Fruit fly (Drosophila melanogaster): Measurements from ENCODE around the gene Nup37.

Gene Nup37

DNA sequence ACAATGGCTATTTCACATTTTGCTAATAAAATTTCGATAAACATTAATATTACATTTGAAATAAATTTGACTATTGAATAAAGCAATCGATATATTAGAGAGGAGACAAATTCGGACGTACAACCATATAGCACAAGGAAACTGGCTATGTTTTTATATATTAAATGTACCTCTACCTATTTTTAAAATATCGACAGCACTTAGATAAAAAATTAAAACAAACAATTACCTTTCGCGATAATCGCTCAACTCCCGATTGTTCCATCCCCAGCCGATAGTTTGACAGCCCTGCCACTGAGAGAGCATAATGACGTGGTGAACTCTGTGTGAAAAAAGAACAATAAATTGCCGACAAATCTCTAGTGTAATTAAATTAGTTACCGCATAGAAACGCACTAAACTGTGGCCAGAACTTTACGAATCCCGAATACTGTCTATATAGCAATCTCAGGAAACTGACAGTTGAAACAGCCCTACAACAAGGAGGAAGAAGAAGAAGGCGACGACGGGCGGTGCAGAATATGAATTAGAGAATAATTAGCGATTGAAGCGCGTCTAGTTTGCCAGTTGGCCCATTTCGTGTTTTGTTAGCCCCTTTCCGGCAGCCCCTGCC is 11.3 kb downstream of the Nup37 start, which contains the start of gene CG11857:
Gene CG11857, plus strand, starts transcription at position 271 of the 613 bp plus-strand sequence.
- TF ChIP-seq ttk (optimal IDR thresholded peaks at IDR 0.05) (no peak), insv (optimal IDR thresholded peaks at IDR 0.05) (no peak), h (optimal IDR thresholded peaks at IDR 0.05) (no peak), Myc (optimal IDR thresholded peaks at IDR 0.05) (no peak), psq (optimal IDR thresholded peaks at IDR 0.05) (no peak), Sin3A (optimal IDR thresholded peaks at IDR 0.05) (no peak)

DNA sequence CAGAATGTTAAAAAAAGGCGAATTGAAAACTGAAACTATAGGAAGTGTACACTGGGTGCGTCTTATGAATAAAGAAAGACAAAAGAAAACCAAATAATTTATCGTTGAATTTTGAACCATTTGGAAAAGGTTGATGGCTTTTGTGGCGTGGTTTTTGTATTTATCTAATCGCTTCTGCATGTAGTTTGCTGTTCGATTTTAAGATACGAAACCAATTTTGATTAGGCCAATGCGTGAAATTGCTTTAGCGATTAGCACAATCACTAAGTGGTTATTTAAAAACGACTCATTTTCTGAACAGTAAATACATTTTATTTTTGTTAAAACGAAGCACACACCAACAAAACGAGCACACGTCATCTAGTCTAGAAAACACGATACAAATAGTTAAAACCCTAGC is 13.2 kb downstream of the Nup37 start:
- TF ChIP-seq ttk (optimal IDR thresholded peaks at IDR 0.05) (no peak), psq (optimal IDR thresholded peaks at IDR 0.05) (no peak), Myc (optimal IDR thresholded peaks at IDR 0.05) (no peak), insv (optimal IDR thresholded peaks at IDR 0.05) (no peak), h (optimal IDR thresholded peaks at IDR 0.05) (no peak), Sin3A (optimal IDR thresholded peaks at IDR 0.05) (no peak)

DNA sequence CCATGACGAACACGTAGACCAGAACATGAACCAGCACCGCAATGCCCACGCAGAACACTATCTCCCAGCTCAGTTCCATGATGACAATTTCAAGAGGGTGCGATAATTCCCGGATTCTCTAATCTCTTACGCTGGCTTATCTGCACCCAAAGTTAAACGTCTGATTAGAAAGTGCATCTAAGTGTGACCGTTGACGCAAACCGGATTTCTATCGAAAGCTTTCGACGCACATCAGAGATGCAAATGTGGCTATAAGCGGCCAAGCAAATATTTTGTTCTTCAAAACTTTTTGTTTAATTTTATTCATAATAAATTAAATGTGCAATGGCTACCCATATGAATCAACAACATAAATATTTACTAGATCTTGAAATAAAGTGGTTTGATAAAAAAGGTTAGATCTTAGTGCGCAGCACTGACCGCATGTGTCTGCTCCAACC is 14.9 kb downstream of the Nup37 start, which contains the start of the genes Kdsr and CG11858:
Gene Kdsr, minus strand, starts transcription at position 177 of the 440 bp plus-strand sequence.
Gene CG11858, plus strand, starts transcription at position 420 of the 440 bp plus-strand sequence.
- TF ChIP-seq h (optimal IDR thresholded peaks at IDR 0.05) (no peak), Myc (optimal IDR thresholded peaks at IDR 0.05) (no peak), Sin3A (optimal IDR thresholded peaks at IDR 0.05) (no peak), ttk (optimal IDR thresholded peaks at IDR 0.05) (no peak), insv (optimal IDR thresholded peaks at IDR 0.05) (no peak), psq (optimal IDR thresholded peaks at IDR 0.05) (no peak)

DNA sequence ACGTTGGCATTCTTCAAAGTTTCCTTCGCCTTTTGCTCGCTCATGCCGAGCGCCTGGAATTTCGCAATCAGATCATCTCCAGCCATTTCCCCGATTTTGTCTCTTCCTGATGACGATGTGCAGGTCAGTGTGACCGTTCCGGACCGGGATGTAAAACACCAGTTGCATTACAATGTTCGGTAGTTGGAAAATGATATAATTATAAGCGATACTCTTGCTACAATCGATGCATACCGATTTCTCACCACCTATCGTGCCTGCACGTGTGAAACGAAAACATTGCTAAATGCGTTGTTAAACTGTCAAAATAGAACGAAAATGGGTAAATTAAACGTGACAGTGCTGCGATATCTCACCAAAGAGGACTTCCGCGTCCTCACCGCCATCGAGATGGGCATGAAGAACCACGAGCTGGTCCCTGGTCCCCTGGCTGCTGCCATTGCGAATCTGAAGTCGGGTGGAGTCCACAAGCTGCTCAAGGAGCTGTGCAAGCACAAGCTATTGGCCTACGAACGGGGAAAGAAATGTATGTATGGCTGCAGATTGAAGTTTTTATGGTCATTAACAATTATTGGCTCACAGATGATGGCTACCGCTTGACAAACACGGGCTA is 18.2 kb downstream of the Nup37 start, which contains the start of the genes GlnRS and RIOK2:
Gene GlnRS, minus strand, starts transcription at position 133 of the 613 bp plus-strand sequence.
Gene RIOK2, plus strand, starts transcription at position 256 of the 613 bp plus-strand sequence.
- TF ChIP-seq h (optimal IDR thresholded peaks at IDR 0.05): no peak
- TF ChIP-seq ttk (optimal IDR thresholded peaks at IDR 0.05): no peak
- TF ChIP-seq Sin3A (optimal IDR thresholded peaks at IDR 0.05): no peak
- TF ChIP-seq psq (optimal IDR thresholded peaks at IDR 0.05): no peak
- no peak for TF ChIP-seq Myc (optimal IDR thresholded peaks at IDR 0.05)
- no peak for TF ChIP-seq insv (optimal IDR thresholded peaks at IDR 0.05)

DNA sequence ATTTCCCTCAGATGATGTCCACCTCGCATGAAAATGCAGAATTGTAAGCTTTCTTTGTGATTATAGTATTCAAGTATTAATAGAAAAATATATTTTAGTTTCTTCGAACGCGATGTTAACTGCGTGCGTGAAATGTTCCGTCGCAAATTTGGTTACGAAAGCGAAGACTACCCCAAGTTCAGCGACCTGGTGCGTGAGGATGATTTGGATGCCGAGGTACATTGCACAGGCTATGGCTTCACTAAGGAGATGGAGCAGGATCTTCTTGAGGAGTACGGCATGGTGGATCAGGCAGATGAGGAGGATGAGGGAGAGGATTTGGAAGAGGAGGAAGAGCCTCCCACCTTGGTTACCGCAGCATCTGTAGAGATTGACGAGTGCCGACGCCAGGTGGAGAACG is 19.3 kb downstream of the Nup37 start:
- TF ChIP-seq Sin3A (optimal IDR thresholded peaks at IDR 0.05): no peak
- TF ChIP-seq insv (optimal IDR thresholded peaks at IDR 0.05): no peak
- TF ChIP-seq psq (optimal IDR thresholded peaks at IDR 0.05): no peak
- TF ChIP-seq ttk (optimal IDR thresholded peaks at IDR 0.05): no peak
- no peak for TF ChIP-seq h (optimal IDR thresholded peaks at IDR 0.05)
- no peak for TF ChIP-seq Myc (optimal IDR thresholded peaks at IDR 0.05)

DNA sequence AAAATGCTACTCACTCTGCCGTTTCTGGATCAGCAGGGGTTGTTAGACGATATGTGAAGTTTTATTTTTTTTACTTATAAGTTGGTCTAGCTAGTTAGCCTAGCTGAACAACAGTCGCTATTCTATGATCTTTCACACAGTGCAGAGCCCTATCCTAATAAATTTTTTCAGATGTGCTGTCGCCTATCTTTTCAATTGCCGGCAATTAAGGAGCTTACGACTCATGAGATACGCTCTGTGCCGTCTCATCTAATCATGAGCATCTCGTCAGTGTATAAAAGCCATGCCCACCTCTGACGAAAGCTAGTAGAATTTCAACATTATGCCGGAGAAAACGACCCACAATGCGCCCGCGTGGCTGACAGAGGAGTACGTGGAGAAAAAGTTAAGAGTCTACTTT is 22.5 kb downstream of the Nup37 start, which contains the start of the genes CG11889 and CG11891:
Gene CG11889, plus strand, starts transcription at position 301 of the 400 bp plus-strand sequence.
Gene CG11891, plus strand, starts transcription at position 301 of the 400 bp plus-strand sequence.
- TF ChIP-seq Sin3A (optimal IDR thresholded peaks at IDR 0.05) (no peak), h (optimal IDR thresholded peaks at IDR 0.05) (no peak), insv (optimal IDR thresholded peaks at IDR 0.05) (no peak), ttk (optimal IDR thresholded peaks at IDR 0.05) (no peak), psq (optimal IDR thresholded peaks at IDR 0.05) (no peak), Myc (optimal IDR thresholded peaks at IDR 0.05) (no peak)

DNA sequence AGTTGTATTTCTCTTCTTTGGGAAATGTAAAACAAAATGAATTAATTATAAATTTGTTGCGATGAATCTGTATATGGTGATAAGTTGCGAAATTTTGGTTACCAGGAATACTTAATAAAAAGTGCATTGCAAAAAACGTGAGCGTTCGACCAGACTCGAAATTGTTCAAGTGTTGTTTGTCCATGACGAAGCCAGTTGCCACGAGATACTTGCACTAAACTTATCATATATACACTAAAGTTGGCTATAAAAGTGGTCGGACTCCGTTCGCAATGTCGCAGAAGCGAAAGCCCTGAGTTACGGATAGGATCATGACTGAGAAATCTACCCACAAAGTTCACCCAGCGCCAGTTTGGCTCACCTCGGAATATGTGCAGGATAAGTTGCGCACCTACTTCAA is 26.1 kb downstream of the Nup37 start, which contains the start of gene CG11878:
Gene CG11878, plus strand, starts transcription at position 301 of the 400 bp plus-strand sequence.
- TF ChIP-seq psq (optimal IDR thresholded peaks at IDR 0.05) (no peak), Myc (optimal IDR thresholded peaks at IDR 0.05) (no peak), ttk (optimal IDR thresholded peaks at IDR 0.05) (no peak), insv (optimal IDR thresholded peaks at IDR 0.05) (no peak), Sin3A (optimal IDR thresholded peaks at IDR 0.05) (no peak), h (optimal IDR thresholded peaks at IDR 0.05) (no peak)

DNA sequence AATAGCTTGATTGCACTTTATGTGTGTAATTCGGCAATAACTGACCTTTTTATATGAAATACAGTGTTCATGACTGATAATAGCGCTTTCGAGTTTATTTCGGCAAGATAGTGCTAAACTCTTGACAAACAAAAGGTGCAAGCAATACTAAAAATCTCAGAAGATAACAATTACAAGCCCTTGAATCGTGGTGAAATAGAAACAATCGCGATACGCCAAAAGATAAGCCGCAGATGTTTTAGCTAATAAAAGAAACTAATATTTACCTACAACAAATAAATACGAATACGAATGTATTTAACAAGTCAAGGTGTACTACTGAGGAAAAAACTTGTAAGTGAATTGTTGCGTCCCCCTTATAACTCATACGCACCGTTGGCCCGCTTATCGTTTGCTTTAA is 27.8 kb downstream of the Nup37 start:
- no peak for TF ChIP-seq psq (optimal IDR thresholded peaks at IDR 0.05)
- no peak for TF ChIP-seq Myc (optimal IDR thresholded peaks at IDR 0.05)
- no peak for TF ChIP-seq Sin3A (optimal IDR thresholded peaks at IDR 0.05)
- no peak for TF ChIP-seq h (optimal IDR thresholded peaks at IDR 0.05)
- TF ChIP-seq ttk (optimal IDR thresholded peaks at IDR 0.05): no peak
- no peak for TF ChIP-seq insv (optimal IDR thresholded peaks at IDR 0.05)

DNA sequence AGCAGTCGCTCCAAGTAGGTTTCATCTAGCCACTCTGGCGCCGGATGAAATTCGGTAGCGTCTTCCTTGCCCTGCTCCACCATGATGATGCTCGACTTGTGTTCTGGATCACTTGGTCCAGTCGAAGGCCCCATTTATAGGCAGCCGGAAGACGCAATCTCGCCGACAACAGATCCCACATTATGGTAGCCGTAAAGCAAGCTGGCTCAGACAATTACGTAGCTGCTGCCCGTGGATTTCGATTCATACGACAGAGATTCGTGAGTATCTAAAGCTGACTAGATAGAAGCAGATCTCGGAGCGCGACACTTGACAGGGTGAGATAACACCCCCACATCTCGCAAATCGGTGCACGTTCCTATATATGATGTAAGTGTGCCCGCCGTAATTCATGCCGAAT is 29.7 kb downstream of the Nup37 start, which contains the start of gene CG10513:
Gene CG10513, minus strand, starts transcription at position 101 of the 400 bp plus-strand sequence.
- no peak for TF ChIP-seq ttk (optimal IDR thresholded peaks at IDR 0.05)
- TF ChIP-seq h (optimal IDR thresholded peaks at IDR 0.05): no peak
- TF ChIP-seq psq (optimal IDR thresholded peaks at IDR 0.05): no peak
- TF ChIP-seq insv (optimal IDR thresholded peaks at IDR 0.05): no peak
- TF ChIP-seq Myc (optimal IDR thresholded peaks at IDR 0.05): no peak
- TF ChIP-seq Sin3A (optimal IDR thresholded peaks at IDR 0.05): no peak

DNA sequence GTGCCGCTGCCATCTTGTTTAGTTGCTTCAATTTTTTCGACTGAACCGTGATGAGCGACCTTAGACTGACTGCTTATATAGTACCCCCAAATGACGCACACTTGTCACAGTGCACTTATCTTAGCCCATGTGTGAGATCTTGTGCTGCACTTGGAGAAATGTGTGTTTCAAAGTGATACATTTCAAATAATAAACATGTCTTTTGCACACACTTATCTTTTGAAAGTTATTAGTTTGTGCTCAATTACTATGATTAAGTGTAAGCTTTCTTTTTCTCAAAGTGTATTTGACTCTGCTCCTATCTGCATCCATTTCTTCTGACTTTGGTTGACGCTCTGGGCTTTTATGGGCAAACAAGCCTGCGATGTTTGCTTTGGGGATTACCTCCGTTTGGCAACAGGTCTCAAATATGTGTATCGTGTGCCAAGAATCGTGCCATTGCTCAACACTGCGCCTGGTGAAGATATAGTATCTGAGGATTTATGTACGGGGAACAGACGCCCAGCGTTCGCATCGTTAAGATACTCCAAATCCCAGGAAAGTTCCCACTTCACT is 32.4 kb downstream of the Nup37 start, which contains the start of gene CG10514:
Gene CG10514, minus strand, starts transcription at position 51 of the 555 bp plus-strand sequence.
- no peak for TF ChIP-seq Sin3A (optimal IDR thresholded peaks at IDR 0.05)
- no peak for TF ChIP-seq ttk (optimal IDR thresholded peaks at IDR 0.05)
- no peak for TF ChIP-seq Myc (optimal IDR thresholded peaks at IDR 0.05)
- no peak for TF ChIP-seq psq (optimal IDR thresholded peaks at IDR 0.05)
- no peak for TF ChIP-seq insv (optimal IDR thresholded peaks at IDR 0.05)
- no peak for TF ChIP-seq h (optimal IDR thresholded peaks at IDR 0.05)

DNA sequence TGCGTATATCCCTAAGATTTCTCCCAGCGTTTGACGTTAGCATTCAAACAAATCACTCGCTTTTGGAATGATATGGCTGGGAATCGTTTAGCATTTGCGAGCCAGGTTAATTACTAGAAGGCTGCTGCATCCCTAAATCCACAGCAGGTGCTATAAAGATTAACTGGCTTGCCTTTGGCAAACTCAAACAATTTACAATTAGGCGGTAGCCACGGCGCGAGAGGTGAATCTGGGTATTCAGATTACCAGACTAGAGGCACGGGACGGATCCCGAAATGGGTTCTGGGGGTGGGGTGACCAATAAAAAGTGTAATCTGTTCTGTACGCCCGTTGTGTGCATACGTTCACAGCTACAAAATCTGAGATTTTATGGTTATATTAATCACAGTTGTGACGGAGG is 33.7 kb downstream of the Nup37 start, which contains the start of gene CG11892:
Gene CG11892, plus strand, starts transcription at position 384 of the 400 bp plus-strand sequence.
- TF ChIP-seq Myc (optimal IDR thresholded peaks at IDR 0.05): no peak
- no peak for TF ChIP-seq h (optimal IDR thresholded peaks at IDR 0.05)
- no peak for TF ChIP-seq psq (optimal IDR thresholded peaks at IDR 0.05)
- TF ChIP-seq Sin3A (optimal IDR thresholded peaks at IDR 0.05): no peak
- TF ChIP-seq ttk (optimal IDR thresholded peaks at IDR 0.05): no peak
- TF ChIP-seq insv (optimal IDR thresholded peaks at IDR 0.05): no peak
